Worm (Caenorhabditis elegans) whole organism, L1 larva: ENCODE measurements around the gene K07C11.10.

Source experiments
- C16A3.4 ChIP-seq: fragments of 150-350 bp; optimal IDR thresholded peaks from 2 replicates; lab custom pipeline; 2014; ENCODE audit warnings: missing biosample characterization, missing genetic modification characterization
- C34B4.2 ChIP-seq: sonication (generic microtip); optimal IDR thresholded peaks from 2 replicates; lab custom pipeline; 2017; ENCODE audit warnings: mild to moderate bottlenecking, missing genetic modification characterization, missing compliant biosample characterization
- F16B12.6 ChIP-seq: fragments of 150-350 bp; optimal IDR thresholded peaks from 2 replicates; lab custom pipeline; 2014; ENCODE audit warnings: missing biosample characterization, missing genetic modification characterization
- ceh-63 ChIP-seq: fragments of 200-800 bp; sonication (Bioruptor generic); optimal IDR thresholded peaks from 2 replicates; lab custom pipeline; 2018; ENCODE audit warnings: mild to moderate bottlenecking, missing genetic modification characterization, missing compliant biosample characterization
- ceh-90 ChIP-seq: sonication (generic microtip); optimal IDR thresholded peaks from 2 replicates; lab custom pipeline; 2016; ENCODE audit warnings: missing genetic modification characterization, missing compliant biosample characterization
- efl-1 ChIP-seq, 4 experiments: fragments of 150-350 bp; optimal IDR thresholded peaks in 3 of 4; peaks in 1 of 4; 1 replicate in 1 of 4; 2 replicates in 3 of 4; lab custom pipeline; 2014; ENCODE audit warnings: missing biosample characterization in 2 of 4, missing genetic modification characterization in 2 of 4, missing genetic modification reagents in 2 of 4
- efl-3 ChIP-seq: fragments of 200-800 bp; sonication (Bioruptor generic); optimal IDR thresholded peaks from 2 replicates; lab custom pipeline; 2018; ENCODE audit warnings: mild to moderate bottlenecking, missing genetic modification characterization, missing compliant biosample characterization
- egl-13 ChIP-seq: sonication (generic microtip); optimal IDR thresholded peaks from 2 replicates; lab custom pipeline; 2016; ENCODE audit warnings: missing genotype, missing genetic modification reagents, missing genetic modification characterization, missing compliant biosample characterization
- egl-27 ChIP-seq, 2 experiments: fragments of 150-350 bp in 1 of 2; sonication (generic microtip); optimal IDR thresholded peaks; 3 replicates each; lab custom pipeline; 2017 to 2018; ENCODE audit warnings: missing biosample characterization in 2 of 2, missing genetic modification characterization in 2 of 2, missing genetic modification reagents in 2 of 2
- fkh-8 ChIP-seq: sonication (generic microtip); optimal IDR thresholded peaks from 2 replicates; lab custom pipeline; 2016; ENCODE audit warnings: mild to moderate bottlenecking, missing genetic modification characterization, missing compliant biosample characterization
- fos-1 ChIP-seq: fragments of 150-350 bp; optimal IDR thresholded peaks from 2 replicates; lab custom pipeline; 2014; ENCODE audit warnings: missing biosample characterization, missing genetic modification characterization
- hlh-17 ChIP-seq: fragments of 200-800 bp; sonication (Bioruptor generic); optimal IDR thresholded peaks from 2 replicates; lab custom pipeline; 2018; ENCODE audit warnings: missing genetic modification characterization, mild to moderate bottlenecking, missing compliant biosample characterization, moderate library complexity, borderline replicate concordance
- hpl-2 ChIP-seq: fragments of 150-350 bp; optimal IDR thresholded peaks from 2 replicates; lab custom pipeline; 2014; ENCODE audit warnings: missing biosample characterization, missing genetic modification reagents, missing genetic modification characterization
- jun-1 ChIP-seq: fragments of 150-350 bp; optimal IDR thresholded peaks from 2 replicates; lab custom pipeline; 2014; ENCODE audit warnings: missing biosample characterization, missing genetic modification reagents, missing genetic modification characterization
- lin-13 ChIP-seq: fragments of 150-350 bp; optimal IDR thresholded peaks from 2 replicates; lab custom pipeline; 2014; ENCODE audit warnings: missing biosample characterization, missing genetic modification reagents, missing genetic modification characterization
- lin-35 ChIP-seq, 2 experiments: fragments of 150-350 bp; optimal IDR thresholded peaks; 2 replicates each; lab custom pipeline; 2014; ENCODE audit warnings: missing biosample characterization in 2 of 2, missing genetic modification characterization in 2 of 2, missing genetic modification reagents in 2 of 2
- lin-39 ChIP-seq: fragments of 150-350 bp; optimal IDR thresholded peaks from 2 replicates; lab custom pipeline; 2014; ENCODE audit warnings: missing biosample characterization, missing genetic modification reagents, missing genetic modification characterization
- lir-3 ChIP-seq: sonication (generic microtip); optimal IDR thresholded peaks from 2 replicates; lab custom pipeline; 2016; ENCODE audit warnings: mild to moderate bottlenecking, missing genetic modification characterization, moderate library complexity, missing compliant biosample characterization; ENCODE audit not compliant: poor library complexity
- lsy-2 ChIP-seq, 2 experiments: fragments of 150-350 bp; optimal IDR thresholded peaks; 2 replicates each; lab custom pipeline; 2014; ENCODE audit warnings: missing biosample characterization in 2 of 2, missing genetic modification characterization in 2 of 2
- mab-9 ChIP-seq: fragments of 200-800 bp; sonication (Bioruptor generic); IDR thresholded peaks from 2 replicates; pipeline ENCODE4 v1.3.6; 2022; ENCODE audit warnings: missing genetic modification reagents, missing genetic modification characterization, missing compliant biosample characterization
- mdl-1 ChIP-seq, 2 experiments: fragments of 150-350 bp; optimal IDR thresholded peaks; 2 replicates each; lab custom pipeline; 2014 to 2017; ENCODE audit warnings: missing biosample characterization in 2 of 2, missing genetic modification characterization in 2 of 2, inconsistent platforms in 1 of 2
- mef-2 ChIP-seq: fragments of 150-350 bp; optimal IDR thresholded peaks from 2 replicates; lab custom pipeline; 2014; ENCODE audit warnings: missing biosample characterization, missing genetic modification characterization
- mep-1 ChIP-seq: fragments of 150-350 bp; optimal IDR thresholded peaks from 2 replicates; lab custom pipeline; 2014; ENCODE audit warnings: missing biosample characterization, missing genetic modification characterization
- nhr-11 ChIP-seq: fragments of 150-350 bp; optimal IDR thresholded peaks from 2 replicates; lab custom pipeline; 2014; ENCODE audit warnings: missing biosample characterization, missing genetic modification characterization
- nhr-12 ChIP-seq: sonication (generic microtip); optimal IDR thresholded peaks from 2 replicates; lab custom pipeline; 2017; ENCODE audit warnings: missing biosample characterization, missing genetic modification characterization
- nhr-19 ChIP-seq: fragments of 200-800 bp; sonication (Bioruptor generic); conservative IDR thresholded peaks from 2 replicates; pipeline ENCODE4 v1.3.6; 2022; ENCODE audit warnings: missing genetic modification characterization, missing compliant biosample characterization
- nhr-28 ChIP-seq: fragments of 150-350 bp; optimal IDR thresholded peaks from 2 replicates; lab custom pipeline; 2014; ENCODE audit warnings: missing biosample characterization, missing genetic modification characterization
- nhr-47 ChIP-seq: sonication (generic microtip); optimal IDR thresholded peaks from 2 replicates; lab custom pipeline; 2016; ENCODE audit warnings: mild to moderate bottlenecking, missing genetic modification characterization, moderate library complexity, missing compliant biosample characterization
- nhr-71 ChIP-seq: sonication (generic microtip); optimal IDR thresholded peaks from 2 replicates; lab custom pipeline; 2016; ENCODE audit warnings: mild to moderate bottlenecking, missing genetic modification characterization, moderate library complexity, missing compliant biosample characterization
- nhr-84 ChIP-seq: sonication (generic microtip); optimal IDR thresholded peaks from 2 replicates; lab custom pipeline; 2017; ENCODE audit warnings: missing biosample characterization, missing genetic modification characterization
- pag-3 ChIP-seq: sonication (generic microtip); optimal IDR thresholded peaks from 2 replicates; lab custom pipeline; 2017; ENCODE audit warnings: missing genetic modification characterization, mild to moderate bottlenecking, missing compliant biosample characterization, antibody characterized with exemption, borderline replicate concordance; ENCODE audit not compliant: insufficient read depth
- pax-3 ChIP-seq: fragments of 200-800 bp; sonication (Bioruptor generic); optimal IDR thresholded peaks from 2 replicates; lab custom pipeline; 2018; ENCODE audit warnings: mild to moderate bottlenecking, missing genetic modification characterization, moderate library complexity, missing compliant biosample characterization
- rnt-1 ChIP-seq: sonication (generic microtip); optimal IDR thresholded peaks from 2 replicates; lab custom pipeline; 2016; ENCODE audit warnings: mild to moderate bottlenecking, missing genetic modification characterization, moderate library complexity, missing compliant biosample characterization
- snpc-4 ChIP-seq: fragments of 150-350 bp; optimal IDR thresholded peaks from 2 replicates; lab custom pipeline; 2014; ENCODE audit warnings: missing biosample characterization, missing genetic modification characterization
- unc-86 ChIP-seq: sonication (generic microtip); optimal IDR thresholded peaks from 2 replicates; lab custom pipeline; 2016; ENCODE audit warnings: missing genetic modification characterization, missing compliant biosample characterization
- xbp-1 ChIP-seq: sonication (generic microtip); optimal IDR thresholded peaks from 2 replicates; lab custom pipeline; 2016; ENCODE audit warnings: missing genetic modification characterization, missing compliant biosample characterization
- ztf-11 ChIP-seq, 2 experiments: sonication (generic microtip); optimal IDR thresholded peaks; 2 replicates each; lab custom pipeline; 2016 to 2017; ENCODE audit warnings: missing genetic modification characterization in 2 of 2, missing biosample characterization in 1 of 2, missing compliant biosample characterization in 1 of 2
- ztf-4 ChIP-seq: fragments of 150-350 bp; optimal IDR thresholded peaks from 2 replicates; lab custom pipeline; 2014; ENCODE audit warnings: missing biosample characterization, missing genetic modification characterization

The K07C11.10 gene

ce11 chrV:8190430-8190829 is 36.3 kb downstream of the K07C11.10 start, which contains the start of gene F20D6.1:
F20D6.1 (plus strand) TSS chrV:8190730.
- TF ChIP-seq nhr-19 (GFP tag; lab: Robert Waterston, UW): no peak
- no peak for TF ChIP-seq fos-1 (tag; lab: Kevin White, UChicago)
- TF ChIP-seq ceh-90 (tag; lab: Kevin White, UChicago): no peak
- TF ChIP-seq F16B12.6: no peak
- TF ChIP-seq nhr-47 (tag; lab: Kevin White, UChicago): no peak
- TF ChIP-seq efl-3 (GFP tag; lab: Kevin White, UChicago): no peak
- no peak for TF ChIP-seq hpl-2
- TF ChIP-seq nhr-84 (tag; lab: Kevin White, UChicago): no peak
- TF ChIP-seq unc-86 (tag; lab: Kevin White, UChicago): no peak
- no peak for TF ChIP-seq fkh-8
- no peak for TF ChIP-seq pax-3 (tag; lab: Kevin White, UChicago)
- no peak for TF ChIP-seq egl-13 (tag; lab: Kevin White, UChicago)
- TF ChIP-seq lir-3 (tag; lab: Kevin White, UChicago): no peak
- no peak for TF ChIP-seq lin-39
- TF ChIP-seq lin-13 (GFP tag; lab: Kevin White, UChicago): no peak
- no peak for TF ChIP-seq xbp-1
- TF ChIP-seq efl-1 (optimal IDR thresholded peaks at IDR 0.05; lab: Kevin White, UChicago): no peak
- no peak for TF ChIP-seq efl-1 (GFP tag; optimal IDR thresholded peaks at IDR 0.05 in 1 of 2; lab: Kevin White, UChicago)

- no peak for TF ChIP-seq C16A3.4 (tag; lab: Kevin White, UChicago)
- no peak for TF ChIP-seq snpc-4 (tag; lab: Kevin White, UChicago)
- no peak for TF ChIP-seq egl-27 (tag; optimal IDR thresholded peaks at IDR 0.05; lab: Kevin White, UChicago)
- TF ChIP-seq mdl-1 (tag; optimal IDR thresholded peaks at IDR 0.05; lab: Kevin White, UChicago): no peak
- TF ChIP-seq egl-13 (tag; lab: Kevin White, UChicago): no peak
- TF ChIP-seq, all 84 proteins: peak for 0
Observed at ce11 chrV:8190016-8190415, 36.7 kb downstream of the K07C11.10 start, which contains the start of gene F20D6.12. F20D6.12 (minus strand) TSS chrV:8190116.

- no peak for TF ChIP-seq ztf-4 (tag; lab: Kevin White, UChicago)
- no peak for TF ChIP-seq hlh-17 (GFP tag; lab: Kevin White, UChicago)
- TF ChIP-seq jun-1 (tag; lab: Kevin White, UChicago): no peak
- no peak for TF ChIP-seq C34B4.2 (tag; lab: Kevin White, UChicago)
- no peak for TF ChIP-seq lin-13 (GFP tag; lab: Kevin White, UChicago)
- TF ChIP-seq mab-9 (GFP tag; lab: Robert Waterston, UW): no peak
- TF ChIP-seq nhr-11 (tag; lab: Kevin White, UChicago): no peak
- TF ChIP-seq nhr-12: no peak
- TF ChIP-seq ceh-63 (GFP tag; lab: Kevin White, UChicago): no peak
- TF ChIP-seq hpl-2: no peak
- TF ChIP-seq, all 84 proteins: peak for 0
Observed at ce11 chrV:8188421-8188820, 38.3 kb downstream of the K07C11.10 start, which contains the start of gene F20D6.15. F20D6.15 (minus strand) TSS chrV:8188467.

ce11 chrV:8185737-8186136 is 41.0 kb downstream of the K07C11.10 start, which contains the start of gene F20D6.2:
F20D6.2 (plus strand) TSS chrV:8186037.
- TF ChIP-seq lsy-2 (tag; optimal IDR thresholded peaks at IDR 0.05; lab: Kevin White, UChicago): no peak
- no peak for TF ChIP-seq mef-2
- TF ChIP-seq mep-1: no peak
- no peak for TF ChIP-seq rnt-1
- TF ChIP-seq pag-3 (tag; lab: Kevin White, UChicago): no peak
- no peak for TF ChIP-seq nhr-11 (tag; lab: Kevin White, UChicago)
- TF ChIP-seq nhr-28 (tag; lab: Kevin White, UChicago): no peak
- no peak for TF ChIP-seq lin-35 (GFP tag; optimal IDR thresholded peaks at IDR 0.05; lab: Kevin White, UChicago)
- no peak for TF ChIP-seq mab-9 (GFP tag; lab: Robert Waterston, UW)
- TF ChIP-seq fkh-8: no peak
- TF ChIP-seq nhr-71 (tag; lab: Kevin White, UChicago): no peak
- TF ChIP-seq efl-3 (GFP tag; lab: Kevin White, UChicago): no peak
- TF ChIP-seq ztf-11 (tag; optimal IDR thresholded peaks at IDR 0.05; lab: Kevin White, UChicago): no peak
